Fruit fly (Drosophila melanogaster): ENCODE measurements around the gene CG1113.

CG1113 gene

DNA sequence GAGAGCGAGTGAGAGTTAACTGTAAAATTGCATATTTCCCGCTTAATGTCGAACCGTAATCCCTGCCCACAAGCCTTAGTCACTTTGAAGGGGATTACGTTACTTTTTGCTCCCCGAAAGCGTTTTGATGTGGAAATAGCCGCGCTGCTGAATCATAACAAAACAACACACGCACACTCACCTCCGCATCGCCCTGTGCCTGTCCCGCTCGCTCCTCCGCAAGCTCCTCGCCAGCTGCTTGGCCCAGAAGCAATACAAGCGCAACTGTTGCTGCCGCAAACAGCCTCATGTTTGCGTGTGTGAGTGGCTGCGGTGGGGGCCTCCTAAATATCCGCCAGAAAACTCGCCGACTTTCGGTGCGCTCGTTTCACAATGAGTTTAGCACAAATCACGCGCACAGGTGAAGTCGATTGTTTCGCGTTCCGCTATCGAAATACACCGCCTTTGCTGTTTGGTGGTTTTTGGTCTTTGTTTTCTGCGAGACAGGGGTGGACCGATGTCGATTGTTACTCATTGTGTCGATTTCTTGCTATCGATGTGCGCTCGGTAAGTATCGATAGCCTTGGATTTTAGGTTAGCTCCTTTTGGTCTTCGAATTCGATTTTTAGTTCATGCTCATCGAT, 1.6 kb upstream of the CG1113 start, which contains the start of gene CtsF (continued):
- TF ChIP-seq sna (GFP tag; IDR thresholded peaks at IDR 0.05; ENCODE audit: partially characterized antibody) (peak; percentile 99), CG16779 (GFP tag; IDR thresholded peaks at IDR 0.05) (no peak), CG3065 (GFP tag; optimal IDR thresholded peaks at IDR 0.05) (no peak), unc-4 (GFP tag; IDR thresholded peaks at IDR 0.05; ENCODE audit: partially characterized antibody) (peak; percentile 99), CG10267 (tag; optimal IDR thresholded peaks at IDR 0.05) (peak; percentile 65), MBD-R2 (GFP tag; IDR thresholded peaks at IDR 0.05) (peak; percentile 70), Med (GFP tag) (peak; percentile 88), ato (GFP tag; IDR thresholded peaks at IDR 0.05; ENCODE audit: partially characterized antibody) (peak; percentile 99), Mes4 (GFP tag; optimal IDR thresholded peaks at IDR 0.05) (peak; percentile 11), Mad (GFP tag; optimal IDR thresholded peaks at IDR 0.05) (no peak), aop (GFP tag; IDR thresholded peaks at IDR 0.05) (no peak), CG17359 (tag; optimal IDR thresholded peaks at IDR 0.05) (no peak), CG13296 (GFP tag; optimal IDR thresholded peaks at IDR 0.05) (peak; percentile 30), odd (GFP tag; optimal IDR thresholded peaks at IDR 0.05) (peak; percentile 35), Camta (GFP tag; optimal IDR thresholded peaks at IDR 0.05) (peak; percentile 26), CG8359 (GFP tag; optimal IDR thresholded peaks at IDR 0.05; ENCODE audit: borderline replicate concordance) (no peak), Deaf1 (tag; optimal IDR thresholded peaks at IDR 0.05) (peak; percentile 16), Awh (GFP tag; IDR thresholded peaks at IDR 0.05) (no peak), CG17361 (GFP tag; IDR thresholded peaks at IDR 0.05) (peak; percentile 49; the same call in 1 of the 3 replicates), zfh2 (GFP tag; optimal IDR thresholded peaks at IDR 0.05) (no peak), NC2α (GFP tag; optimal IDR thresholded peaks at IDR 0.05) (no peak), CG8388 (GFP tag; optimal IDR thresholded peaks at IDR 0.05) (no peak), CG2199 (GFP tag; IDR thresholded peaks at IDR 0.05) (0 out of 3 replicates have a peak, but pooled peaks have one; percentile 13), Opbp (GFP tag; IDR thresholded peaks at IDR 0.05; ENCODE audit: partially characterized antibody) (peak; percentile 99), lmd (GFP tag; IDR thresholded peaks at IDR 0.05) (no peak), pan (optimal IDR thresholded peaks at IDR 0.05) (no peak), pan (GFP tag; optimal IDR thresholded peaks at IDR 0.05 in 1 of 2, IDR thresholded peaks at IDR 0.05 in 1 of 2) (peak in 1 of 2 experiments; percentile 19), kah (GFP tag; optimal IDR thresholded peaks at IDR 0.05) (peak; percentile 55), Dref (GFP tag; IDR thresholded peaks at IDR 0.05) (peak; percentile 100), CG10274 (GFP tag; optimal IDR thresholded peaks at IDR 0.05) (no peak), Dp (GFP tag; optimal IDR thresholded peaks at IDR 0.05) (peak; percentile 92), Ets97D (GFP tag; optimal IDR thresholded peaks at IDR 0.05) (peak; percentile 74), Bteb2 (GFP tag; optimal IDR thresholded peaks at IDR 0.05) (no peak), otp (GFP tag; IDR thresholded peaks at IDR 0.05) (no peak), gsb-n (tag; optimal IDR thresholded peaks at IDR 0.05) (peak; percentile 6), CG10565 (GFP tag; optimal IDR thresholded peaks at IDR 0.05) (no peak), lab (GFP tag; optimal IDR thresholded peaks at IDR 0.05) (peak; percentile 54), bbx (GFP tag; IDR thresholded peaks at IDR 0.05; ENCODE audit: partially characterized antibody) (peak; percentile 99), CG15601 (tag; optimal IDR thresholded peaks at IDR 0.05) (peak; percentile 13), gem (tag; optimal IDR thresholded peaks at IDR 0.05) (no peak), mirr (GFP tag; optimal IDR thresholded peaks at IDR 0.05) (peak; percentile 17), Hsf (GFP tag; optimal IDR thresholded peaks at IDR 0.05) (no peak), row (GFP tag; IDR thresholded peaks at IDR 0.05) (peak; percentile 57; the same call in 1 of the 3 replicates), run (tag; optimal IDR thresholded peaks at IDR 0.05) (peak; percentile 47), mld (GFP tag; IDR thresholded peaks at IDR 0.05; ENCODE audit: partially characterized antibody) (peak; percentile 99), Doc3 (GFP tag; IDR thresholded peaks at IDR 0.05; ENCODE audit: partially characterized antibody) (peak; percentile 97), Dbx (GFP tag; IDR thresholded peaks at IDR 0.05) (0 out of 3 replicates have a peak, but pooled peaks have one; percentile 58), Lpt (GFP tag; optimal IDR thresholded peaks at IDR 0.05) (peak; percentile 33), fd64A (GFP tag; optimal IDR thresholded peaks at IDR 0.05) (no peak)

All from whole organism, embryonic.